Worm (Caenorhabditis elegans): ENCODE data around the gene F25G6.1.

Gene F25G6.1

ce11 chrV:8552460-8552859 is 22.4 kb upstream of the F25G6.1 start, which contains the start of gene acr-15:
TSS of gene acr-15 (plus strand) at chrV:8552695.
- TF ChIP-seq ztf-23 (GFP tag; IDR thresholded peaks at IDR 0.05), result 0 out of 2 replicates have a peak, but pooled peaks have one; percentile 34
- no peak for TF ChIP-seq flt-1 (GFP tag; IDR thresholded peaks at IDR 0.05)
- no peak for TF ChIP-seq ztf-29 (GFP tag; IDR thresholded peaks at IDR 0.05)
- no peak for TF ChIP-seq klf-2 (GFP tag; conservative IDR thresholded peaks at IDR 0.05)
- no peak for TF ChIP-seq tab-1 (GFP tag; IDR thresholded peaks at IDR 0.05)
- TF ChIP-seq ref-1 (GFP tag; conservative IDR thresholded peaks at IDR 0.05), result no peak

ce11 chrV:8555955-8556354 is 18.9 kb upstream of the F25G6.1 start:
- TF ChIP-seq ref-1 (GFP tag; conservative IDR thresholded peaks at IDR 0.05), result no peak
- no peak for TF ChIP-seq cog-1 (tag; optimal IDR thresholded peaks at IDR 0.05)
- no peak for TF ChIP-seq med-1 (GFP tag; optimal IDR thresholded peaks at IDR 0.05; ENCODE audit: insufficient read depth)
- no peak for TF ChIP-seq tab-1 (GFP tag; IDR thresholded peaks at IDR 0.05)
- TF ChIP-seq ztf-23 (GFP tag; IDR thresholded peaks at IDR 0.05), result no peak

DNA sequence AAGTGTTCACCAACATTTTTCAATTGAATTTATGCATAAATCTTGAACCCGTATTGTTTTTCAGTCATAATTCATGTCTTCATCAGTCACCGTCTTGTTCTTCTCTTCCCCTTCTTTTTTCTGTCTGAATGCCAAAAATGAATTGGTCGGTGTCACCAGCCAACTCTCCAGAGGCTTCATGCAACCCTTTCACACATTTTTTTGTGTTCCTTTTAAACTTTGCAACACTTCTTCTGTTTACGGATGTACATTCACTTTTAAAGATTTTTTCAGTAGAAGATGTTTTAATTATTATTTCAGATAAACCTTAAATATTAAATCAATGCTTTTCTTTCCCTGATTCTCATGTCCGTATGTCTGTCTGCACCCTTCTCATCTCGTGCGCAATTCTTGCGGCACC is 13.9 kb upstream of the F25G6.1 start, which contains the start of gene acr-16:
TSS of gene acr-16 (plus strand) at position 301 of the 400 bp plus-strand sequence.
- no peak for TF ChIP-seq flt-1 (GFP tag; IDR thresholded peaks at IDR 0.05)
- TF ChIP-seq ref-1 (GFP tag; conservative IDR thresholded peaks at IDR 0.05), result no peak

DNA sequence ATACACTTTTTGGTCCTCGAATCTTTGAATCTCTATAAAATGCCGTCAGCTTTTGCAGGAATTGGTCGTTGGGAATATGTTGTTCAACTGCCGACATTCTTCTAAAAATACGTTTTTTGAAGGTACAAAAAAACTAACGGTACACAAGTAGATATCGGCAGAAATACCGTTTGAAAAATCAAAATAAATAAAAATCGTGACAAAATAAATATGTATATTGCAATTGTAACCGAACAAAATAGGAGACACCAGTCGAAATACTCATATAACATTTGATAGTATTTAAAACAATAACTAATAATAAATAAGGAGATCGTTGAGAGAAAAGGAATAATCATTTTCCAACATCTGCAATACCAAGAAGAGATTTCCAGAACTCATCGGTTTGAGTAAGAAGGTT is 9.8 kb upstream of the F25G6.1 start, which contains the start of gene F25G6.8:
TSS of gene F25G6.8 (minus strand) at position 101 of the 400 bp plus-strand sequence.
- no peak for TF ChIP-seq ztf-23 (GFP tag; IDR thresholded peaks at IDR 0.05)
- TF ChIP-seq T22C8.4 (GFP tag; IDR thresholded peaks at IDR 0.05), result no peak

DNA sequence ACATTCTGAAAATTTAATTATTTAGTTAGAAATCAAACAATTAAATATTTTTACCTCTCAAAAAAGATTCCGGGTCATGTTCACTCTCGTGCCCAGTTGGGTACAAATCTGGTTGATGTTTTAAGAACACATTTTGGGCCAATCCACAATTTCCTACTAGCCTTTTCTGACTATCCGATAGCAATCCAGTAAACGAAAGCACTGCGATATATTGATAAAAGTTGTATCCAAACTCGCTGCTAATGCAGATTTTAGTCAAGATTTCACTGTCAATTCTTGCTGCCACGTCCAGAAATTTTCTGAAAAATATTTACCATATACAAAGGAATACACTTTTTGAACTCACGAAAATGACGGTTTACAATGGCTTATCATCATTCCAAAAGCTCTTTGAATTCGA is 5.7 kb upstream of the F25G6.1 start:
- TF ChIP-seq cog-1 (tag; optimal IDR thresholded peaks at IDR 0.05), result no peak
- TF ChIP-seq T22C8.4 (GFP tag; IDR thresholded peaks at IDR 0.05), result no peak
- TF ChIP-seq flt-1 (GFP tag; IDR thresholded peaks at IDR 0.05), result no peak
- TF ChIP-seq klf-2 (GFP tag; conservative IDR thresholded peaks at IDR 0.05), result no peak
- TF ChIP-seq ztf-23 (GFP tag; IDR thresholded peaks at IDR 0.05), result no peak
- TF ChIP-seq med-1 (GFP tag; optimal IDR thresholded peaks at IDR 0.05; ENCODE audit: insufficient read depth), result no peak
- TF ChIP-seq ref-1 (GFP tag; conservative IDR thresholded peaks at IDR 0.05), result no peak
- no peak for TF ChIP-seq tab-1 (GFP tag; IDR thresholded peaks at IDR 0.05)
- no peak for TF ChIP-seq ztf-29 (GFP tag; IDR thresholded peaks at IDR 0.05)

DNA sequence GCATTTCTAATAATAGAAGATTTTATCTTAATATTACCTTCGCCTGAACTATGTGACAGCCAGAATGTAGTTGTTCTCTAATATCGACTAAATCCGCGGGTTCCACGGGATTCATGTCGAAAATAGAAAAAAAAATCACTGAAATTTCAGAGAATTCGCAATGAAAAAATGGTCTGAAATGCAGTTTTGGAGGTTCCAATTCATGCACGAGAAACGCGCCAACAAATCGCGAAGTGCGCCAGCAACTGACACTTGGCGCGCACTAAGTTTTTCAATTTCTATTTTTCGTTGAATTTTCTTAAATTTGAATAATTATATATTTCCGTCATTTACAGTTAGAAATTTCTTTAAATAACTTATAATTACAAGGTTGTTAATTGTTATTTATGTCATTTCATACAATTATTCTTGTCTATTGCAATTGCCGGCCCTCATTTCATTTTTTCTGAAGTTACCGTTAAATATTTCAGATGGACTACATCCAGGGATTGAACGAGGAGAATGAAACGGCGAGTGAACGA is 5.0 kb upstream of the F25G6.1 start, which contains the start of the genes F25G6.9 and symk-1:
TSS of gene F25G6.9 (minus strand) at position 160 of the 521 bp plus-strand sequence.
TSS of gene symk-1 (plus strand) at position 471 of the 521 bp plus-strand sequence.
- TF ChIP-seq klf-2 (GFP tag; conservative IDR thresholded peaks at IDR 0.05) (no peak), tab-1 (GFP tag; IDR thresholded peaks at IDR 0.05) (no peak), ztf-29 (GFP tag; IDR thresholded peaks at IDR 0.05) (no peak), ztf-23 (GFP tag; IDR thresholded peaks at IDR 0.05) (no peak), flt-1 (GFP tag; IDR thresholded peaks at IDR 0.05) (no peak), med-1 (GFP tag; optimal IDR thresholded peaks at IDR 0.05; ENCODE audit: insufficient read depth) (no peak), ref-1 (GFP tag; conservative IDR thresholded peaks at IDR 0.05) (no peak), cog-1 (tag; optimal IDR thresholded peaks at IDR 0.05) (no peak), T22C8.4 (GFP tag; IDR thresholded peaks at IDR 0.05) (no peak)

DNA sequence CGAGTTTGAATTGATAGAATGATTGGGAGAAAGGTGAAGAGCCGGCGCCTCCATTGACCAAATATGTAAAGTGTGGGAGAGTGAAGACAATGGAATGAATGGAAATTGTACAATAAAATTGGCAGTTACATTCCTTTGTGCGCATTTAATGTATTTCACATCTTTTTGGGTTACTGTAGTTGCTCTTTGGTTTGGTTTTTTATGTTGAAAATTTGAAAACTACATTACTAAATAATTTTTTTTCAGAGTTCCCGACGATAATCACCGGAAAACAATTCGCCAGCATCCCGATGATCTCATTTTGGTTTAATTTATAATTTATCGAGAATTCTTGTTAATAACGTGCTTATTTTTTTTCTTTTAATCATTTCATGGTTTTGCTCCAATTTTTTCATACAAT is 6.1 kb downstream of the F25G6.1 start, which contains the start of gene C10B5.1:
TSS of gene C10B5.1 (plus strand) at position 301 of the 400 bp plus-strand sequence.
- TF ChIP-seq tab-1 (GFP tag; IDR thresholded peaks at IDR 0.05) (no peak), T22C8.4 (GFP tag; IDR thresholded peaks at IDR 0.05) (no peak), cog-1 (tag; optimal IDR thresholded peaks at IDR 0.05) (no peak), ref-1 (GFP tag; conservative IDR thresholded peaks at IDR 0.05) (no peak), klf-2 (GFP tag; conservative IDR thresholded peaks at IDR 0.05) (no peak), med-1 (GFP tag; optimal IDR thresholded peaks at IDR 0.05; ENCODE audit: insufficient read depth) (no peak), flt-1 (GFP tag; IDR thresholded peaks at IDR 0.05) (no peak), ztf-23 (GFP tag; IDR thresholded peaks at IDR 0.05) (no peak), ztf-29 (GFP tag; IDR thresholded peaks at IDR 0.05) (no peak)

- TF ChIP-seq tab-1 (GFP tag; IDR thresholded peaks at IDR 0.05) (no peak), flt-1 (GFP tag; IDR thresholded peaks at IDR 0.05) (no peak), ref-1 (GFP tag; conservative IDR thresholded peaks at IDR 0.05) (no peak), T22C8.4 (GFP tag; IDR thresholded peaks at IDR 0.05) (no peak), cog-1 (tag; optimal IDR thresholded peaks at IDR 0.05) (no peak), klf-2 (GFP tag; conservative IDR thresholded peaks at IDR 0.05) (no peak), med-1 (GFP tag; optimal IDR thresholded peaks at IDR 0.05; ENCODE audit: insufficient read depth) (no peak), ztf-29 (GFP tag; IDR thresholded peaks at IDR 0.05) (no peak), ztf-23 (GFP tag; IDR thresholded peaks at IDR 0.05) (no peak)
These were observed 11.6 kb downstream of the F25G6.1 start for ce11 chrV:8586472-8586871.

- no peak for TF ChIP-seq med-1 (GFP tag; optimal IDR thresholded peaks at IDR 0.05; ENCODE audit: insufficient read depth)
- no peak for TF ChIP-seq cog-1 (tag; optimal IDR thresholded peaks at IDR 0.05)
- TF ChIP-seq ztf-23 (GFP tag; IDR thresholded peaks at IDR 0.05), result no peak
- no peak for TF ChIP-seq ref-1 (GFP tag; conservative IDR thresholded peaks at IDR 0.05)
- no peak for TF ChIP-seq T22C8.4 (GFP tag; IDR thresholded peaks at IDR 0.05)
- no peak for TF ChIP-seq flt-1 (GFP tag; IDR thresholded peaks at IDR 0.05)
- TF ChIP-seq ztf-29 (GFP tag; IDR thresholded peaks at IDR 0.05), result no peak
- TF ChIP-seq klf-2 (GFP tag; conservative IDR thresholded peaks at IDR 0.05), result no peak
- TF ChIP-seq tab-1 (GFP tag; IDR thresholded peaks at IDR 0.05), result no peak
These were observed 12.1 kb downstream of the F25G6.1 start for ce11 chrV:8586920-8587319.

ce11 chrV:8588079-8588478 is 13.2 kb downstream of the F25G6.1 start, which contains the start of gene C10B5.3:
TSS of gene C10B5.3 (minus strand) at chrV:8588179.
- no peak for TF ChIP-seq ztf-29 (GFP tag; IDR thresholded peaks at IDR 0.05)
- 0 out of 2 replicates have a peak, but pooled peaks have one; percentile 15 for TF ChIP-seq ztf-23 (GFP tag; IDR thresholded peaks at IDR 0.05)
